Worm (Caenorhabditis elegans): Measurements from ENCODE around the gene W03F9.2.

DNA sequence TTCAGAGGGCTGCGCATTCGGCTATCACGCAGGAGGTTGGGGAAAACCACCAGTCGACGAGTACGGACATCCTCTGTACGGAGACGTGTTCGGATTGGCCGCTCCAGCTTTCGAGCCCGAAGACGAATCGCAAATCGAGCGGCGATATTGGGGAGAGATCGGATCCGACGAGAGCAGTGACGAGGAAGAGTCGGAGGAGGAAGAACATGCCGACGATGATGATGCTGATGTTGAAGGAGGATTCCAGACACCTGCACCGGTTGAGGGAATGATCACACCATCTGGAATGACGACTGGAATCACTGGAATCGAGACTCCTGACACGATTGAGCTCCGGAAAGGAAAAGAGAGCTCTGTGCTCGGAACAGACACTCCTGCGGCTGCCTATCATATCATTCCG lies 2.4 kb upstream of the W03F9.2 start:
- TF ChIP-seq bed-3 (GFP tag; optimal IDR thresholded peaks at IDR 0.05) (no peak), flh-1 (GFP tag; optimal IDR thresholded peaks at IDR 0.05) (no peak), hlh-1 (tag; optimal IDR thresholded peaks at IDR 0.05) (no peak), nhr-2 (tag; optimal IDR thresholded peaks at IDR 0.05) (no peak), unc-39 (tag; optimal IDR thresholded peaks at IDR 0.05) (no peak), ztf-11 (tag; optimal IDR thresholded peaks at IDR 0.05) (no peak), pha-4 (tag; optimal IDR thresholded peaks at IDR 0.05) (no peak), mab-5 (tag; optimal IDR thresholded peaks at IDR 0.05) (no peak), unc-62 (GFP tag; optimal IDR thresholded peaks at IDR 0.05) (no peak), nhr-12 (tag; optimal IDR thresholded peaks at IDR 0.05) (no peak), nhr-237 (tag; optimal IDR thresholded peaks at IDR 0.05) (no peak), lsy-2 (tag; optimal IDR thresholded peaks at IDR 0.05) (no peak), cnd-1 (tag; optimal IDR thresholded peaks at IDR 0.05) (no peak), elt-1 (tag; optimal IDR thresholded peaks at IDR 0.05; ENCODE audit: borderline replicate concordance, insufficient read depth) (no peak)
